Fruit fly (Drosophila melanogaster): ENCODE results near the gene Hap40.

DNA sequence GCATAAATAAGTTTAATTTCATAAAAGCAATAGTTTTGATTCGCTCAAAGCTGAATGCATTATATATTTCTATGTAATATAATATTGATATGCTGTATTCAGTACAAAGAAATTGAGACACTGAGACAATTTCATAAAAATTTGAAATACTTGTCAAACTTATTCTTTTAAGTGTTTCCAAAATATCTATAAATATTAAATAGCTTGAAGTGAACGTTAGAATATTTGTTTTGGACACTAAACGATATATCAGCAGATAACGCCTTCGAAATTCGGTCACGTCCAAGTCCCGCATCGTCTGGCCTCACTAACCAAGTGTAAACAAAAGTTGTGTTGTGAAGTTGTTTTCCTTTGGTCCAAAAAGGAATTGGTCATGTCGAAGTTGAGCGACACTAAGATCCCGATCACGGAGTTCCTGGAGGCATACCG lies 6.8 kb downstream of the Hap40 start:
- TF ChIP-seq CTCF (optimal IDR thresholded peaks at IDR 0.05) (no peak), CG8478 (optimal IDR thresholded peaks at IDR 0.05) (no peak)
